Fruit fly (Drosophila melanogaster): ENCODE measurements around the gene yip7.

The yip7 gene

DNA sequence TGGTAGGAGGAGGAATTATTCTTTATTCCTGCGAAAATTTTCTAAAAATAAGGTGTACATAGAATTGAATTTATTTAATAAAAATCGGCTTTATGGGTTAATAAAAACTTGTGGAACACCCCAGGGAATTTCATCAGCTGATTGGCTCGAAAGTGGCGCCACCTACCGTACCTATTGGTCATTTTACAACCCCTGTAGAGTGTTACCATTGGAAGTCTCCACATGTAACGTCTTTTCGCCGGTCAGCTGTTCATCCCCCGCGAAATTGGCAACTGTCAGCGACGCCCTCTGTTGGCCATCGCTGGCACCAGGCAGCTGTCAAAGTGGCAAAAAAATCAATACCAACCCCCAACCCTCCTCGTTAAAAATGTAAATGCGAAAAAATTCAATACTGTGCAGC is 47.5 kb downstream of the yip7 start, which contains the start of gene CG13293 (continued):
- no peak for TF ChIP-seq CG10959 (GFP tag; IDR thresholded peaks at IDR 0.05)
- no peak for TF ChIP-seq Sry-δ (GFP tag; optimal IDR thresholded peaks at IDR 0.05)
- TF ChIP-seq slbo (GFP tag; IDR thresholded peaks at IDR 0.05), result no peak
- no peak for TF ChIP-seq CG14860 (GFP tag; IDR thresholded peaks at IDR 0.05; ENCODE audit: partially characterized antibody)
- TF ChIP-seq CG8765 (GFP tag; IDR thresholded peaks at IDR 0.05), result no peak
- no peak for TF ChIP-seq CG10565 (GFP tag; optimal IDR thresholded peaks at IDR 0.05)
- TF ChIP-seq twi (tag; optimal IDR thresholded peaks at IDR 0.05), result no peak
- TF ChIP-seq Dref (GFP tag; IDR thresholded peaks at IDR 0.05), result 0 out of 2 replicates have a peak, but pooled peaks have one; percentile 14
- TF ChIP-seq CG7928 (GFP tag; optimal IDR thresholded peaks at IDR 0.05), result no peak
- TF ChIP-seq CG6689 (GFP tag; IDR thresholded peaks at IDR 0.05), result no peak
- no peak for TF ChIP-seq Ptx1 (GFP tag; IDR thresholded peaks at IDR 0.05)
- no peak for TF ChIP-seq esg (GFP tag; conservative IDR thresholded peaks at IDR 0.05)
- TF ChIP-seq CG13894 (tag; optimal IDR thresholded peaks at IDR 0.05), result no peak
- TF ChIP-seq CG12299 (tag; optimal IDR thresholded peaks at IDR 0.05), result no peak
- TF ChIP-seq nmo (GFP tag; optimal IDR thresholded peaks at IDR 0.05), result no peak
- no peak for TF ChIP-seq CG17385 (GFP tag; optimal IDR thresholded peaks at IDR 0.05)
- TF ChIP-seq CG16779 (GFP tag; IDR thresholded peaks at IDR 0.05), result no peak
- TF ChIP-seq sob (GFP tag; IDR thresholded peaks at IDR 0.05), result no peak
- 0 out of 2 replicates have a peak, but pooled peaks have one; percentile 11 for TF ChIP-seq amos (GFP tag; IDR thresholded peaks at IDR 0.05; ENCODE audit: partially characterized antibody)
- no peak for TF ChIP-seq CG16813 (GFP tag; IDR thresholded peaks at IDR 0.05; ENCODE audit: partially characterized antibody)
- TF ChIP-seq CG11247 (GFP tag; IDR thresholded peaks at IDR 0.05), result no peak
- TF ChIP-seq HmgZ (tag; optimal IDR thresholded peaks at IDR 0.05), result no peak
- no peak for TF ChIP-seq run (tag; optimal IDR thresholded peaks at IDR 0.05)
- no peak for TF ChIP-seq jing (GFP tag; optimal IDR thresholded peaks at IDR 0.05)
- TF ChIP-seq pnt (GFP tag; optimal IDR thresholded peaks at IDR 0.05), result no peak
- TF ChIP-seq CG32772 (GFP tag; IDR thresholded peaks at IDR 0.05), result no peak
- TF ChIP-seq CG14710 (tag; optimal IDR thresholded peaks at IDR 0.05), result peak; percentile 17
- TF ChIP-seq CG30403 (GFP tag; optimal IDR thresholded peaks at IDR 0.05), result no peak
- no peak for TF ChIP-seq sim (GFP tag; IDR thresholded peaks at IDR 0.05)
- TF ChIP-seq ranshi (GFP tag; IDR thresholded peaks at IDR 0.05), result no peak
- peak; percentile 15 for TF ChIP-seq nerfin-1 (tag; optimal IDR thresholded peaks at IDR 0.05)
- peak; percentile 50 for TF ChIP-seq YL-1 (GFP tag; optimal IDR thresholded peaks at IDR 0.05)
- TF ChIP-seq CG4730 (GFP tag; IDR thresholded peaks at IDR 0.05), result no peak
- peak; percentile 97 for TF ChIP-seq seq (GFP tag; IDR thresholded peaks at IDR 0.05)
- no peak for TF ChIP-seq CG15011 (GFP tag; optimal IDR thresholded peaks at IDR 0.05)
- no peak for TF ChIP-seq vnd (GFP tag; IDR thresholded peaks at IDR 0.05; ENCODE audit: partially characterized antibody)
- TF ChIP-seq CG15269 (tag; optimal IDR thresholded peaks at IDR 0.05), result no peak
- peak; percentile 20 for TF ChIP-seq CG12659 (GFP tag; optimal IDR thresholded peaks at IDR 0.05)
- peak; percentile 53 for TF ChIP-seq scrt (GFP tag; optimal IDR thresholded peaks at IDR 0.05)
- TF ChIP-seq Trl (optimal IDR thresholded peaks at IDR 0.05), result no peak
- no peak for TF ChIP-seq Trl (GFP tag; optimal IDR thresholded peaks at IDR 0.05)
- no peak for TF ChIP-seq ac (GFP tag; optimal IDR thresholded peaks at IDR 0.05)
- TF ChIP-seq CG11696 (GFP tag; IDR thresholded peaks at IDR 0.05), result 0 out of 2 replicates have a peak, but pooled peaks have one; percentile 38
- no peak for TF ChIP-seq Ada2b (GFP tag; IDR thresholded peaks at IDR 0.05)
- no peak for TF ChIP-seq Spps (tag; optimal IDR thresholded peaks at IDR 0.05)
- no peak for TF ChIP-seq CG2678 (tag; optimal IDR thresholded peaks at IDR 0.05)
- TF ChIP-seq zen2 (GFP tag; IDR thresholded peaks at IDR 0.05; ENCODE audit: partially characterized antibody), result no peak
- TF ChIP-seq HHEX (GFP tag; optimal IDR thresholded peaks at IDR 0.05), result no peak
- TF ChIP-seq CG18599 (GFP tag; optimal IDR thresholded peaks at IDR 0.05), result no peak
- TF ChIP-seq CG6854 (GFP tag; optimal IDR thresholded peaks at IDR 0.05), result no peak
- no peak for TF ChIP-seq kay (GFP tag; optimal IDR thresholded peaks at IDR 0.05)
- TF ChIP-seq pho (GFP tag; optimal IDR thresholded peaks at IDR 0.05), result no peak
